Worm (Caenorhabditis elegans): Measurements from ENCODE around the gene tag-343.
A peak's percentile ranks its signal among the peaks of the same experiment; 100 is the strongest.

tag-343 gene

DNA sequence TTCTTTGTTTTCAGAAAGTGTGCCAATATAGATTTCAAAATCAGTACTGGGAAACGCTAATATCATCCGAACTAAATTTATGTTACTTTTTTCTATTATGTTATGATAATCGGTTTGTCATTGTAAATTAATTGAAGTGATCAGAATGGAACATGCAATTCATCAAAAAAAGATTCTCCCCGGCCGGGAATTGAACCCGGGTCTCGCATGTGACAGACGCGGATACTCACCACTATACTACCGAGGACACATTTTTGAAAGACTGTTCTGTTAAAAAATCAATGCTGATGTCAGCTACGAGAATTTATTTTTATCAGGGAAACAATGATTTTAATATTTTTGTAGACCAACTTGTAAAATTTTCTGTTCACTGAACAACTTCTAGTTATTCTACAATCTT, 55.4 kb downstream of the tag-343 start:
- TF ChIP-seq ets-5 (GFP tag; IDR thresholded peaks at IDR 0.05) (no peak), elt-3 (tag; optimal IDR thresholded peaks at IDR 0.05) (peak in 1 of 6 experiments; percentile 8), nhr-76 (tag; optimal IDR thresholded peaks at IDR 0.05) (no peak), lin-35 (GFP tag; optimal IDR thresholded peaks at IDR 0.05) (peak in 1 of 2 experiments; percentile 36), nhr-90 (tag; optimal IDR thresholded peaks at IDR 0.05; ENCODE audit: poor library complexity) (peak; percentile 29), snu-23 (GFP tag; optimal IDR thresholded peaks at IDR 0.05) (peak; percentile 26), nhr-19 (GFP tag; conservative IDR thresholded peaks at IDR 0.05) (peak; percentile 22), nhr-20 (tag; optimal IDR thresholded peaks at IDR 0.05) (peak; percentile 20)

ce11 chrX:16618727-16619126, 55.8 kb downstream of the tag-343 start:
- TF ChIP-seq elt-3 (tag; optimal IDR thresholded peaks at IDR 0.05) (no peak), nhr-71 (tag; optimal IDR thresholded peaks at IDR 0.05) (no peak), alr-1 (tag; optimal IDR thresholded peaks at IDR 0.05; ENCODE audit: borderline replicate concordance) (no peak), nhr-76 (tag; optimal IDR thresholded peaks at IDR 0.05) (no peak), isw-1 (GFP tag; IDR thresholded peaks at IDR 0.05) (no peak), sox-4 (tag; optimal IDR thresholded peaks at IDR 0.05) (no peak), ztf-11 (tag; optimal IDR thresholded peaks at IDR 0.05) (no peak), zag-1 (tag; optimal IDR thresholded peaks at IDR 0.05) (no peak), zip-4 (GFP tag; optimal IDR thresholded peaks at IDR 0.05) (no peak), fos-1 (tag; optimal IDR thresholded peaks at IDR 0.05) (no peak), unc-98 (GFP tag; IDR thresholded peaks at IDR 0.05) (no peak), unc-62 (GFP tag; optimal IDR thresholded peaks at IDR 0.05) (no peak), ceh-63 (GFP tag; optimal IDR thresholded peaks at IDR 0.05) (no peak), nhr-28 (tag; optimal IDR thresholded peaks at IDR 0.05) (no peak), elt-2 (tag; optimal IDR thresholded peaks at IDR 0.05) (no peak), unc-86 (tag; optimal IDR thresholded peaks at IDR 0.05) (no peak)

DNA sequence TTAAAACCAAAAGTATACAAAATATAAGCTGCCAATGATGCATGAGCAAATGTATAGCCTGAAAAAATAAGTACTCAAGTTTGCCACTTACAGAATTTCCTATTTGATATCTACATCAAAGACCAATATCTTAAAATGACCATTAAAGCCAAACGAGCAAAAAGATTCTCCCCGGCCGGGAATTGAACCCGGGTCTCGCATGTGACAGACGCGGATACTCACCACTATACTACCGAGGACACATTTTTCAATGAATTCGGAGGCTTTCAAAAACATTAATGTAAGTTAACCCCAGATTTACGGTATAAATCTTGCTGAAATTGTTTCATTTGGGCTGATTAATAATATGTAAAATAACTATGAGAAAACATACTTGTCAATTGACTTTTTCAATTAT, 56.4 kb downstream of the tag-343 start:
- TF ChIP-seq dpl-1 (GFP tag; optimal IDR thresholded peaks at IDR 0.05) (no peak), nhr-85 (tag) (peak; percentile 61), ceh-90 (tag; optimal IDR thresholded peaks at IDR 0.05) (no peak)

- no peak for TF ChIP-seq pqm-1 (tag; optimal IDR thresholded peaks at IDR 0.05)
- TF ChIP-seq unc-62 (GFP tag; optimal IDR thresholded peaks at IDR 0.05): no peak
- peak; percentile 18 for TF ChIP-seq dsc-1 (tag; optimal IDR thresholded peaks at IDR 0.05)
- no peak for TF ChIP-seq unc-86 (tag; optimal IDR thresholded peaks at IDR 0.05)
- no peak for TF ChIP-seq unc-30 (tag; optimal IDR thresholded peaks at IDR 0.05)
- no peak for TF ChIP-seq aly-2 (tag; optimal IDR thresholded peaks at IDR 0.05)
- no peak for TF ChIP-seq mep-1 (tag; optimal IDR thresholded peaks at IDR 0.05)
- TF ChIP-seq sup-37 (GFP tag; optimal IDR thresholded peaks at IDR 0.05): no peak
- TF ChIP-seq mdl-1 (tag; optimal IDR thresholded peaks at IDR 0.05): no peak
- no peak for TF ChIP-seq alr-1 (tag; optimal IDR thresholded peaks at IDR 0.05; ENCODE audit: borderline replicate concordance)
- TF ChIP-seq ces-1 (GFP tag; optimal IDR thresholded peaks at IDR 0.05): no peak
- peak; percentile 12 for TF ChIP-seq nhr-90 (tag; optimal IDR thresholded peaks at IDR 0.05; ENCODE audit: poor library complexity)
- peak; percentile 9 for TF ChIP-seq nhr-20 (tag; optimal IDR thresholded peaks at IDR 0.05)
- no peak for TF ChIP-seq lir-3 (tag; optimal IDR thresholded peaks at IDR 0.05; ENCODE audit: poor library complexity)
- no peak for TF ChIP-seq C16A3.4 (tag; optimal IDR thresholded peaks at IDR 0.05)
- no peak for TF ChIP-seq unc-98 (GFP tag; IDR thresholded peaks at IDR 0.05)
- peak; percentile 2 for TF ChIP-seq lin-14 (GFP tag; optimal IDR thresholded peaks at IDR 0.05)
- TF ChIP-seq tbx-2 (tag; optimal IDR thresholded peaks at IDR 0.05): no peak
- peak; percentile 4 for TF ChIP-seq snu-23 (GFP tag; optimal IDR thresholded peaks at IDR 0.05)
- no peak for TF ChIP-seq nhr-77 (tag; optimal IDR thresholded peaks at IDR 0.05)
- TF ChIP-seq lsy-2 (tag; optimal IDR thresholded peaks at IDR 0.05): no peak
- TF ChIP-seq isw-1 (GFP tag; IDR thresholded peaks at IDR 0.05): no peak
- TF ChIP-seq swsn-7 (tag; optimal IDR thresholded peaks at IDR 0.05): no peak
- no peak for TF ChIP-seq lin-39 (tag; optimal IDR thresholded peaks at IDR 0.05)
- TF ChIP-seq blmp-1 (tag; optimal IDR thresholded peaks at IDR 0.05): no peak
- TF ChIP-seq elt-2 (tag; optimal IDR thresholded peaks at IDR 0.05): no peak
- TF ChIP-seq ceh-88 (GFP tag; IDR thresholded peaks at IDR 0.05): no peak
- no peak for TF ChIP-seq ceh-8 (GFP tag; optimal IDR thresholded peaks at IDR 0.05)
- TF ChIP-seq egl-27 (tag; optimal IDR thresholded peaks at IDR 0.05): no peak
Observed at ce11 chrX:16617427-16618128, 57.0 kb downstream of the tag-343 start.

All from whole organism, L1 larva.